Fruit fly (Drosophila melanogaster): ENCODE measurements around the gene CG17681.

CG17681 gene

DNA sequence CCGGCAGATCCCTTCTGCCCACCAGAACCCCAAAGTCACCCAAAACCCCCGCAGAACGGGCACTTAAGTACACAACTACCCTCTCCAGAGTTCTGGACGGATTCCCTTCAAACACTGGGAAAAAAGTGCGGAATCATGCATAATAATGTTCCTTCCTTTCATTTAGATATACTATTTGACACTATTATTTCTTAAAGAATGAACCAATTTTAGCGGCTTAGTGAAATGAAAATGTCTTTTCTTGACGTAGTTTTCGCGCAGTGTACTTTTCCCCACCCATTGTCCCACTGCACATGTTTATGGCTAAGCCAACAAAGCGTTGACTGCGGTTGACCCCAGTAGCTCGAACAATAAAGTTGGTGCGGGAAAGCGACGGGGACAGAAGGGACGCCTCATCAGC lies 33.8 kb downstream of the CG17681 start (continued):
- TF ChIP-seq CG11247 (GFP tag; IDR thresholded peaks at IDR 0.05) (no peak), Max (GFP tag; optimal IDR thresholded peaks at IDR 0.05) (no peak), HmgZ (tag; optimal IDR thresholded peaks at IDR 0.05) (no peak), CG6689 (GFP tag; IDR thresholded peaks at IDR 0.05) (no peak), Hmx (GFP tag; optimal IDR thresholded peaks at IDR 0.05) (no peak), ase (GFP tag; IDR thresholded peaks at IDR 0.05) (no peak), stwl (tag; optimal IDR thresholded peaks at IDR 0.05) (no peak), CG1832 (GFP tag; optimal IDR thresholded peaks at IDR 0.05) (no peak), CG3847 (GFP tag; IDR thresholded peaks at IDR 0.05) (no peak), CG17829 (tag; optimal IDR thresholded peaks at IDR 0.05) (no peak), lmd (GFP tag; IDR thresholded peaks at IDR 0.05) (peak; percentile 21; the same call in 1 of the 2 replicates), Ptx1 (GFP tag; IDR thresholded peaks at IDR 0.05) (peak; percentile 42)

DNA sequence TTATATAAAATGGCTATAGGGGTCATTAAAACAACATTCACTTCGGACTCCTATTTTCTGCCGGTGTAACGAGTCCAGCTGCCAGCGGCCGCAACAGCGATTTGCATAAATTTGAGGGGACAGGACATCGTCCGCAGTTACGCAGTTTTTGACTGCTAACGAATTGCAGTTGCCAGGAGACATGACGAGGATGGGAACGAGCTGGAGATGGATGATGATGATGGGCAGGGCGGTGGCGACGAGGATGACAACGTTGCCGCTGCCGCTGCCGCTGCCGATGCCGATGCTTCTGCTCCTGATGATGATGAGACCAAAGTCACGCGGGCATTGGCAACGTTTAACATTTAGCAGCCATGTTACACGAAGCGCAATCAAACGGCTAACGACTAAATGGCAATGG lies 49.9 kb downstream of the CG17681 start:
- TF ChIP-seq CG18619 (GFP tag; optimal IDR thresholded peaks at IDR 0.05) (no peak), Ets65A (GFP tag) (peak; percentile 91)

Data from whole organism, embryonic.